Fruit fly (Drosophila melanogaster) whole organism, prepupa: Measurements from ENCODE around the gene Or9a.

Source experiments
- Blimp-1 ChIP-seq: fragments of 200-800 bp; sonication (Bioruptor generic); optimal IDR thresholded peaks from 3 replicates; lab custom pipeline; 2017; ENCODE audit warnings: missing biosample characterization, missing genetic modification characterization, mild to moderate bottlenecking, moderate library complexity, missing genetic modification reagents
- CG11762 ChIP-seq: fragments of 200-800 bp; sonication (Bioruptor generic); optimal IDR thresholded peaks from 3 replicates; lab custom pipeline; 2016; ENCODE audit warnings: missing biosample characterization, missing genetic modification characterization; ENCODE audit not compliant: insufficient read depth
- CG16779 ChIP-seq: fragments of 200-800 bp; sonication (Bioruptor generic); optimal IDR thresholded peaks from 3 replicates; lab custom pipeline; 2017; ENCODE audit warnings: missing biosample characterization, mild to moderate bottlenecking, missing genetic modification characterization
- CG3032 ChIP-seq: fragments of 200-800 bp; optimal IDR thresholded peaks from 2 replicates; lab custom pipeline; 2019; ENCODE audit warnings: missing biosample characterization, mild to moderate bottlenecking, missing genetic modification characterization, moderate library complexity
- CG32006 ChIP-seq: fragments of 200-800 bp; sonication (Bioruptor generic); optimal IDR thresholded peaks from 3 replicates; lab custom pipeline; 2017; ENCODE audit warnings: missing biosample characterization, mild to moderate bottlenecking, missing genetic modification characterization
- CG34406 ChIP-seq: fragments of 200-800 bp; sonication (Bioruptor generic); optimal IDR thresholded peaks from 3 replicates; lab custom pipeline; 2016; ENCODE audit warnings: missing biosample characterization, missing genetic modification characterization
- CG3919 ChIP-seq: fragments of 200-800 bp; sonication (Bioruptor generic); optimal IDR thresholded peaks from 3 replicates; lab custom pipeline; 2016; ENCODE audit warnings: missing biosample characterization, missing genetic modification characterization
- CG4318 ChIP-seq: fragments of 200-800 bp; sonication (Bioruptor generic); optimal IDR thresholded peaks from 3 replicates; lab custom pipeline; 2017; ENCODE audit warnings: missing biosample characterization, mild to moderate bottlenecking, missing genetic modification characterization
- CG6163 ChIP-seq: fragments of 200-800 bp; sonication (Bioruptor generic); IDR thresholded peaks from 3 replicates; pipeline ENCODE4 v1.3.6; 2022; ENCODE audit warnings: missing biosample characterization, missing genetic modification characterization
- CG6276 ChIP-seq: fragments of 200-800 bp; sonication (Bioruptor generic); optimal IDR thresholded peaks from 2 replicates; lab custom pipeline; 2017; ENCODE audit warnings: missing biosample characterization, mild to moderate bottlenecking, missing genetic modification characterization
- CG6792 ChIP-seq: fragments of 200-800 bp; sonication (Bioruptor generic); optimal IDR thresholded peaks from 3 replicates; lab custom pipeline; 2016; ENCODE audit warnings: missing biosample characterization, missing genetic modification characterization
- CG6808 ChIP-seq: fragments of 200-800 bp; sonication (Bioruptor generic); optimal IDR thresholded peaks from 3 replicates; lab custom pipeline; 2017; ENCODE audit warnings: missing biosample characterization, missing genetic modification characterization, mild to moderate bottlenecking, moderate library complexity, missing genetic modification reagents
- CG6854 ChIP-seq: fragments of 200-800 bp; sonication (Bioruptor generic); optimal IDR thresholded peaks from 2 replicates; lab custom pipeline; 2017; ENCODE audit warnings: missing biosample characterization, mild to moderate bottlenecking, missing genetic modification characterization
- CG7368 ChIP-seq: fragments of 200-800 bp; sonication (Bioruptor generic); optimal IDR thresholded peaks from 3 replicates; lab custom pipeline; 2016; ENCODE audit warnings: missing biosample characterization, missing genetic modification characterization
- CG8632 ChIP-seq: fragments of 200-800 bp; sonication (Bioruptor generic); optimal IDR thresholded peaks from 3 replicates; lab custom pipeline; 2016; ENCODE audit warnings: missing biosample characterization, missing genetic modification characterization
- CG9139 ChIP-seq: fragments of 200-800 bp; sonication (Bioruptor generic); optimal IDR thresholded peaks from 3 replicates; lab custom pipeline; 2017; ENCODE audit warnings: missing biosample characterization, mild to moderate bottlenecking, missing genetic modification characterization
- Eip78C ChIP-seq: fragments of 200-800 bp; sonication (Bioruptor generic); peaks from one replicate; lab custom pipeline; 2016; ENCODE audit warnings: missing biosample characterization, missing genetic modification characterization
- Eip93F ChIP-seq: fragments of 200-800 bp; sonication (Bioruptor generic); optimal IDR thresholded peaks from 2 replicates; lab custom pipeline; 2016; ENCODE audit warnings: missing biosample characterization, mild to moderate bottlenecking, missing genetic modification characterization
- Ets21C ChIP-seq: fragments of 200-800 bp; sonication (Bioruptor generic); optimal IDR thresholded peaks from 3 replicates; lab custom pipeline; 2016; ENCODE audit warnings: missing biosample characterization, missing genetic modification characterization
- Ets96B ChIP-seq: fragments of 200-800 bp; optimal IDR thresholded peaks from 2 replicates; lab custom pipeline; 2019; ENCODE audit warnings: missing biosample characterization, mild to moderate bottlenecking, missing genetic modification characterization, moderate library complexity
- Gug ChIP-seq: fragments of 200-800 bp; sonication (Bioruptor generic); IDR thresholded peaks from 2 replicates; pipeline ENCODE4 v1.3.6; 2022; ENCODE audit warnings: missing biosample characterization, missing genetic modification characterization
- Hr38 ChIP-seq: sonication (Bioruptor generic); optimal IDR thresholded peaks from 2 replicates; lab custom pipeline; 2016; ENCODE audit warnings: missing biosample characterization, missing genetic modification characterization
- Hr4 ChIP-seq: fragments of 200-800 bp; sonication (Bioruptor generic); optimal IDR thresholded peaks from 3 replicates; lab custom pipeline; 2016; ENCODE audit warnings: missing biosample characterization, missing genetic modification characterization
- Met ChIP-seq: fragments of 200-800 bp; sonication (Bioruptor generic); optimal IDR thresholded peaks from 3 replicates; lab custom pipeline; 2016; ENCODE audit warnings: missing biosample characterization, missing genetic modification characterization
- Smox ChIP-seq: fragments of 200-800 bp; sonication (Bioruptor generic); optimal IDR thresholded peaks from 3 replicates; lab custom pipeline; 2016; ENCODE audit warnings: missing biosample characterization, missing genetic modification characterization
- Sox102F ChIP-seq: fragments of 200-800 bp; sonication (Bioruptor generic); optimal IDR thresholded peaks from 2 replicates; lab custom pipeline; 2016; ENCODE audit warnings: missing biosample characterization, mild to moderate bottlenecking, missing genetic modification characterization
- Sox15 ChIP-seq: fragments of 200-800 bp; sonication (Bioruptor generic); optimal IDR thresholded peaks from 3 replicates; lab custom pipeline; 2016; ENCODE audit warnings: missing biosample characterization, missing genetic modification characterization
- acj6 ChIP-seq: fragments of 200-800 bp; sonication (Bioruptor generic); optimal IDR thresholded peaks from 3 replicates; lab custom pipeline; 2016; ENCODE audit warnings: missing biosample characterization, missing genetic modification characterization
- dac ChIP-seq: fragments of 200-800 bp; sonication (Bioruptor generic); optimal IDR thresholded peaks from 2 replicates; lab custom pipeline; 2017; ENCODE audit warnings: missing biosample characterization, mild to moderate bottlenecking, missing genetic modification characterization
- dsx ChIP-seq: fragments of 200-800 bp; optimal IDR thresholded peaks from 3 replicates; lab custom pipeline; 2019; ENCODE audit warnings: missing biosample characterization, mild to moderate bottlenecking, missing genetic modification characterization, moderate library complexity; ENCODE audit not compliant: poor library complexity, severe bottlenecking
- eg ChIP-seq: fragments of 200-800 bp; sonication (Bioruptor generic); IDR thresholded peaks from 3 replicates; pipeline ENCODE4 v1.3.6; 2022; ENCODE audit warnings: missing biosample characterization, missing genetic modification characterization
- net ChIP-seq: fragments of 200-800 bp; sonication (Bioruptor generic); optimal IDR thresholded peaks from 3 replicates; lab custom pipeline; 2016; ENCODE audit warnings: missing biosample characterization, missing genetic modification characterization
- pdm3 ChIP-seq: fragments of 200-800 bp; sonication (Bioruptor generic); optimal IDR thresholded peaks from 3 replicates; lab custom pipeline; 2016; ENCODE audit warnings: missing biosample characterization, missing genetic modification characterization
- salr ChIP-seq, 2 experiments: fragments of 200-800 bp; sonication (Bioruptor generic); optimal IDR thresholded peaks; 3 replicates each; lab custom pipeline; 2016 to 2018; ENCODE audit warnings: missing biosample characterization in 2 of 2, missing genetic modification characterization in 2 of 2, mild to moderate bottlenecking in 1 of 2
- spab ChIP-seq: fragments of 200-800 bp; sonication (Bioruptor generic); optimal IDR thresholded peaks from 2 replicates; lab custom pipeline; 2017; ENCODE audit warnings: missing biosample characterization, mild to moderate bottlenecking, missing genetic modification characterization, missing genetic modification reagents
- ss ChIP-seq, 2 experiments: fragments of 200-800 bp; sonication (Bioruptor generic); optimal IDR thresholded peaks; 2 replicates in 1 of 2; 3 replicates in 1 of 2; lab custom pipeline; 2017 to 2018; ENCODE audit warnings: mild to moderate bottlenecking in 2 of 2, missing biosample characterization in 2 of 2, missing genetic modification characterization in 2 of 2, moderate library complexity in 1 of 2
- topi ChIP-seq: fragments of 200-800 bp; sonication (Bioruptor generic); optimal IDR thresholded peaks from 3 replicates; lab custom pipeline; 2016; ENCODE audit warnings: missing biosample characterization, missing genetic modification characterization
- vri ChIP-seq: fragments of 200-800 bp; sonication (Bioruptor generic); optimal IDR thresholded peaks from 3 replicates; lab custom pipeline; 2016; ENCODE audit warnings: missing biosample characterization, mild to moderate bottlenecking, missing genetic modification characterization

Gene Or9a

DNA sequence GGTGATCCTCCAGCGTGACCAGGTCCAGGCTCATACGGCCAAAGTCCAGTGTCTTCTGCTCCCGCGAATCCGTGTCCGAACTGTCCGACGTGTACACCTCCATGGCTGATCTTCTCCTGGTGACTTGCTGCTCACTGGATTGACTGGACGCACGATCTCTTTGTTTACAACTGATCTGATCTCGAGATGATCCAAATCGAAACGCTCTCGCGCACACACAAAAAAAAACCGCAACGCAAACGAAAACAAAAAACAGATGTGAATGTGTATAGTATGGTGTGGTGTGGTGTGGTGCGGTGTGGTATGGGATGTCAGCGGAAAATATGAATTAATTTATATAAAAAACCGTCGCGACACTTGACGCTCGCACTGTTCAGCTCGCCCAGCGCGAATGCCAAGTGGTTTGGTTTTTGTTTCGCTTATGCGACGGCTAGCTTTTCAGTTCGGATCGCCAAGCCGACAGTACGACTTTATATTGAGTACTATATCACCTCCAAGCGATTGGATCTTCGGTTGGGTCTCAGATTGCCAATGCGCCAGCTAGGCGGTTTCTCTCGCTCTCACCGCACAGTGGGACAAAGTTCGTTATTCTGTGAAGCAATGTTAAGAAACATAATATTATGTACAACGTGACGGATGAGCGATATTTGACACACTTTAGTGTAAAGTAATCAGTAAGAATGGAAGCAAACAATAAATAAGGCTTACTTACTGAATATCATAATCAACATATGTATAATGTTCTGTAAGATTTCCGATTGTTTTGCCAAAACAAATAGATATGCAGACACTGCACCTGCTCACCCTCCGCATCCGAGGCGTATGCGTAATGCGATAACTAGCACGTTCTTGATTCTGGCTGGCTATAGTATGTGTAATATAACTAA lies 26.9 kb upstream of the Or9a start (continued):
- TF ChIP-seq CG3032 (tag; lab: Kevin White, UChicago) = peak; percentile 70
- TF ChIP-seq vri (GFP tag; lab: Kevin White, UChicago) = peak; percentile 73
- no peak for TF ChIP-seq CG6854
- peak; percentile 48 for TF ChIP-seq CG4318 (GFP tag; lab: Kevin White, UChicago)
- peak; percentile 41 to 68 for TF ChIP-seq ss (GFP tag; optimal IDR thresholded peaks at IDR 0.05; lab: Kevin White, UChicago)
- no peak for TF ChIP-seq Blimp-1 (GFP tag; lab: Kevin White, UChicago)
- peak; percentile 51 for TF ChIP-seq Gug (GFP tag; lab: Robert Waterston, UW)
- TF ChIP-seq spab (GFP tag; lab: Kevin White, UChicago) = peak; percentile 58
- peak; percentile 56 for TF ChIP-seq CG16779 (tag; lab: Kevin White, UChicago)
- peak; percentile 74 for TF ChIP-seq Ets96B (tag; lab: Kevin White, UChicago)
- TF ChIP-seq CG7368 = peak; percentile 58
- TF ChIP-seq topi (GFP tag; lab: Kevin White, UChicago) = peak; percentile 45
- TF ChIP-seq pdm3 = peak; percentile 72
- TF ChIP-seq Hr4 (GFP tag; lab: Kevin White, UChicago) = peak; percentile 74
- TF ChIP-seq acj6 (GFP tag; lab: Kevin White, UChicago) = peak; percentile 65
- peak; percentile 52 for TF ChIP-seq CG34406 (GFP tag; lab: Kevin White, UChicago)
- peak; percentile 44 for TF ChIP-seq CG3919 (GFP tag; lab: Kevin White, UChicago)
- TF ChIP-seq eg (GFP tag; lab: Robert Waterston, UW) = peak; percentile 52; the same call in 1 of the 3 replicates
- peak; percentile 35 for TF ChIP-seq Smox (GFP tag; lab: Kevin White, UChicago)
- TF ChIP-seq dsx (GFP tag; lab: Kevin White, UChicago) = peak; percentile 44
- peak; percentile 7 for TF ChIP-seq Ets21C
- peak; percentile 62 for TF ChIP-seq Met (GFP tag; lab: Kevin White, UChicago)
- TF ChIP-seq Hr38 (GFP tag; lab: Kevin White, UChicago) = no peak
- peak; percentile 65 for TF ChIP-seq CG6808 (GFP tag; lab: Kevin White, UChicago)
- peak; percentile 78 for TF ChIP-seq CG32006 (GFP tag; lab: Kevin White, UChicago)
- TF ChIP-seq salr (GFP tag; optimal IDR thresholded peaks at IDR 0.05; lab: Kevin White, UChicago) = peak; percentile 30 to 46
- TF ChIP-seq CG6276 (GFP tag; lab: Kevin White, UChicago) = peak; percentile 64
- TF ChIP-seq dac (GFP tag; lab: Kevin White, UChicago) = no peak
- TF ChIP-seq Eip93F = no peak
- TF ChIP-seq CG6163 (GFP tag; lab: Robert Waterston, UW) = no peak
- TF ChIP-seq CG11762 (GFP tag; lab: Kevin White, UChicago) = peak; percentile 49
- peak; percentile 53 for TF ChIP-seq CG9139
- TF ChIP-seq Eip78C (GFP tag; lab: Kevin White, UChicago) = peak; percentile 91
- TF ChIP-seq Sox15 (GFP tag; lab: Kevin White, UChicago) = peak; percentile 3
- TF ChIP-seq Sox102F (GFP tag; lab: Kevin White, UChicago) = peak; percentile 58
- peak; percentile 58 for TF ChIP-seq CG8632 (GFP tag; lab: Kevin White, UChicago)
- TF ChIP-seq CG6792 (GFP tag; lab: Kevin White, UChicago) = peak; percentile 64
- peak; percentile 69 for TF ChIP-seq net (GFP tag; lab: Kevin White, UChicago)
